Worm (Caenorhabditis elegans): ENCODE measurements around the gene hach-1.

hach-1 gene

ce11 chrIII:5517423-5517822 lies 37.8 kb upstream of the hach-1 start, which contains the start of gene nekl-4:
Gene nekl-4 (minus strand): TSS chrIII:5517523.
- TF ChIP-seq nhr-19 (GFP tag; conservative IDR thresholded peaks at IDR 0.05) (no peak), lin-39 (tag; optimal IDR thresholded peaks at IDR 0.05) (no peak), fkh-8 (tag; optimal IDR thresholded peaks at IDR 0.05) (peak; percentile 78), Y116A8C.19 (tag; optimal IDR thresholded peaks at IDR 0.05; ENCODE audit: borderline replicate concordance) (no peak), ztf-4 (tag; optimal IDR thresholded peaks at IDR 0.05) (no peak), lin-15B (tag; optimal IDR thresholded peaks at IDR 0.05) (no peak), isw-1 (GFP tag; IDR thresholded peaks at IDR 0.05) (no peak), lsy-2 (tag; optimal IDR thresholded peaks at IDR 0.05) (no peak)

DNA sequence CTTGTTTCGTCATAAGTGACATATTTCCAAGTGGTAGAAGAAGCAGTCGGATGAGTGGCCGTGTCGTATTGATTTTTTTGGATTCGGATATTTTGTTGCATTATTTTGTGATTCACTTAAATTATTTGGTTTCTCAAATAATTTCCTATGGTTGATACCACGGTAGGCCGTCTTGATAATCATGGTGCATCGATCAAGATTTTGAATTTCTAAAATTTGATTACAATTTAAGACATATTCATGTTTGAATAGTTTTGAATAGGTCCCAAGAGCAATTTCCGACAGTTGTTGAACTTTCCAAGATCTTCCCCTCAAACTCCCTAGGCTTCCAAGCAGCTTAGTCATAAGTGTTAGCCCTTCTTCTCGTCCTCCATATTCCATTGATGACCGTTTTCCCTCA lies 33.3 kb upstream of the hach-1 start, which contains the start of gene D1044.4:
TSS of gene D1044.4 (minus strand) at position 101 of the 400 bp plus-strand sequence.
- TF ChIP-seq skn-1 (tag; optimal IDR thresholded peaks at IDR 0.05) (no peak), ceh-8 (GFP tag; optimal IDR thresholded peaks at IDR 0.05) (no peak), fos-1 (tag; optimal IDR thresholded peaks at IDR 0.05) (no peak), sup-37 (GFP tag; optimal IDR thresholded peaks at IDR 0.05) (no peak), unc-130 (tag; optimal IDR thresholded peaks at IDR 0.05) (no peak), nhr-237 (tag; optimal IDR thresholded peaks at IDR 0.05) (no peak), ceh-82 (tag; optimal IDR thresholded peaks at IDR 0.05) (no peak), vab-15 (tag; optimal IDR thresholded peaks at IDR 0.05) (no peak)

DNA sequence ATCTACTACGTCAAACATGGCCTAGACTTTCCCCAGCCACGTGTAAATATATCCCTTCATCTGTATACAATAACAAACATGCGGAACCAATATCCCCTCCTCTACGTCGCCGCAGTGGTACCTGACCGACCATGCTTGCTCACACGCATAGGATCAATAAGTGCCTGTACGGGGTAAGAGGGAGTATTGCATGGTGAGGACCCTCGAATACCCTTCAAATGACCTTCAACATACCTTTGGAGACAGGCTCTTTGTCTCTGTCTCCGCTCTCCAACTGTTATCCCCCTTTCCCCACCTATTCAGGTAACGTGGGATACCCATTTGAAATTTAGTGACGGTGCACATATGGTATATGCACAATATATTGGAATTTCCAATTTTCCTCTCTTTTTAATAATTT lies 29.3 kb upstream of the hach-1 start, which contains the start of gene dex-1:
TSS of gene dex-1 (plus strand) at position 132 of the 400 bp plus-strand sequence.
- TF ChIP-seq efl-3 (GFP tag; optimal IDR thresholded peaks at IDR 0.05) (no peak), lin-15B (tag; optimal IDR thresholded peaks at IDR 0.05) (no peak), zag-1 (tag; optimal IDR thresholded peaks at IDR 0.05) (no peak), hlh-17 (GFP tag; optimal IDR thresholded peaks at IDR 0.05; ENCODE audit: borderline replicate concordance) (no peak), tlp-1 (tag; optimal IDR thresholded peaks at IDR 0.05) (no peak), snu-23 (GFP tag; optimal IDR thresholded peaks at IDR 0.05) (no peak), nhr-85 (tag) (no peak), pag-3 (tag; optimal IDR thresholded peaks at IDR 0.05; ENCODE audit: borderline replicate concordance, insufficient read depth) (no peak), ztf-4 (tag; optimal IDR thresholded peaks at IDR 0.05) (no peak), jun-1 (tag; optimal IDR thresholded peaks at IDR 0.05) (no peak), hlh-4 (tag; optimal IDR thresholded peaks at IDR 0.05) (no peak), nhr-90 (tag; optimal IDR thresholded peaks at IDR 0.05; ENCODE audit: poor library complexity) (no peak), elt-2 (tag; optimal IDR thresholded peaks at IDR 0.05) (no peak), nhr-71 (tag; optimal IDR thresholded peaks at IDR 0.05) (no peak), fkh-10 (GFP tag; optimal IDR thresholded peaks at IDR 0.05) (no peak)

- TF ChIP-seq grh-1 (GFP tag; IDR thresholded peaks at IDR 0.05) (no peak), blmp-1 (tag; optimal IDR thresholded peaks at IDR 0.05) (peak; percentile 24), lin-15B (tag; optimal IDR thresholded peaks at IDR 0.05) (no peak), ceh-88 (GFP tag; IDR thresholded peaks at IDR 0.05) (no peak), snpc-4 (tag; optimal IDR thresholded peaks at IDR 0.05) (no peak), lin-39 (tag; optimal IDR thresholded peaks at IDR 0.05) (no peak), lin-14 (GFP tag; optimal IDR thresholded peaks at IDR 0.05) (no peak), nhr-85 (tag) (no peak), elt-2 (tag; optimal IDR thresholded peaks at IDR 0.05) (no peak), dpl-1 (GFP tag; optimal IDR thresholded peaks at IDR 0.05) (peak in 2 of 3 experiments; percentile 5 to 7), fkh-4 (tag; optimal IDR thresholded peaks at IDR 0.05; ENCODE audit: borderline replicate concordance) (no peak)
Measured at ce11 chrIII:5541777-5542176, 13.5 kb upstream of the hach-1 start.
